Fruit fly (Drosophila melanogaster): ENCODE data around the gene kraken.

dm6 chr2L:856001-856400 lies 3.4 kb downstream of the kraken start:
- TF ChIP-seq CG11617 (GFP tag; optimal IDR thresholded peaks at IDR 0.05) (no peak), CG7101 (tag; optimal IDR thresholded peaks at IDR 0.05) (peak; percentile 18), CG1620 (GFP tag; optimal IDR thresholded peaks at IDR 0.05) (no peak), Hr96 (GFP tag; optimal IDR thresholded peaks at IDR 0.05) (no peak), cnc (optimal IDR thresholded peaks at IDR 0.05) (no peak), cic (GFP tag; optimal IDR thresholded peaks at IDR 0.05) (peak; percentile 13), Mnt (GFP tag; optimal IDR thresholded peaks at IDR 0.05) (no peak), ovo (GFP tag; optimal IDR thresholded peaks at IDR 0.05) (no peak)

Measured in whole organism, adult.